Worm (Caenorhabditis elegans): Measurements from ENCODE around the gene rpl-9.

Gene rpl-9

DNA sequence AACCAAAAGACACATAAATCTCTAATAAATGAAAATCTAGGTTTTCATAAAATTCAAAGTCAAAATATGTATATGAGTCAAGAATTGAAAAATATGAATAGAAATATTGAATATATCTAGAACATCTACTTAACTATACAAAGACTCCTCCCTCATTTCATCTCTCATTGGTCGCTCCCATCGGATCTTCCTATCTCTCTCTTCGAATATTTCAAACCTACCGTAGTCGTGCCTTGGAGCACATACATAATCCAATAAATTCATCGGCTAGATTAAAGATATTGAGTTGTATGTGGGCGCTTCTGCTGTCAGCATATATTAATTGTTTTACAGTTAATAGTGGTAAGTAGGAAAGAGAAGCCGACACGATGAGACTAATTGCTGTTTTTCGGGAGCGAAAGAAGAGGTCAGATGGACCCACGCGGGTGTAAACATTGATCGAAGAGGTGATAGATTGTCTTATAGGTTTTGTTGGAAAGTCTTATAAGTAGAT is 45.6 kb downstream of the rpl-9 start (continued):
- no peak for TF ChIP-seq dpl-1 (GFP tag; optimal IDR thresholded peaks at IDR 0.05)
- no peak for TF ChIP-seq isw-1 (GFP tag; IDR thresholded peaks at IDR 0.05)
- TF ChIP-seq mdl-1 (tag; optimal IDR thresholded peaks at IDR 0.05), result no peak
- TF ChIP-seq pqm-1 (tag; optimal IDR thresholded peaks at IDR 0.05), result no peak
- TF ChIP-seq zag-1 (tag; optimal IDR thresholded peaks at IDR 0.05), result no peak
- no peak for TF ChIP-seq ceh-82 (tag; optimal IDR thresholded peaks at IDR 0.05)
- no peak for TF ChIP-seq ztf-11 (tag; optimal IDR thresholded peaks at IDR 0.05)
- TF ChIP-seq irx-1 (tag; optimal IDR thresholded peaks at IDR 0.05), result no peak

DNA sequence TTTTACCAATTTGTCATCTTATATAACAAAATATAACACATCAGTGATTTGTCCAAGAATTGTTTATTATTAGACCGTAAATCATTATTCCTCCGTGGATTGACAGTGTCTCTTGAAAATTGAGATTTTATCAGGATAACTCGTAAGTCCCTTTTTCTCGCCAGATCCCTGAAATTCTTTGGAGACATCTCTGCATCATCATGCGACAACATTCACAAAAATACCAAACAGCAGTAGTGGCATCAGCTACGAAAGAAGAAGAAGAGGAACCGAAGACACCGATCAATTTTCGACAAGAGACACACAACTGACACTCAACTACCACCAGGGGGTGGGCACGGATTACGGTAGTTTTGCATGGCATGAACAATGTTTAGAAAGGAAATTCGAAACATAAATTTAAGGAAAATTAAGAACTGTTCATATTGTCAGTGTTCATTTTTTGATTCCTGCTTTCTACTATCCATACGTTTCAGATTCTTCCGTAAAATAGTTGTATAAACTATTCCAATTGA is 47.7 kb downstream of the rpl-9 start:
- TF ChIP-seq lir-3 (tag; optimal IDR thresholded peaks at IDR 0.05; ENCODE audit: poor library complexity), result no peak
- TF ChIP-seq tlp-1 (tag; optimal IDR thresholded peaks at IDR 0.05), result no peak
- TF ChIP-seq C04F5.9 (tag; optimal IDR thresholded peaks at IDR 0.05), result no peak
- peak; percentile 47 to 92 for TF ChIP-seq lsy-2 (tag; optimal IDR thresholded peaks at IDR 0.05)
- no peak for TF ChIP-seq ama-1 (optimal IDR thresholded peaks at IDR 0.05)
- TF ChIP-seq fos-1 (tag; optimal IDR thresholded peaks at IDR 0.05), result no peak
- no peak for TF ChIP-seq mab-9 (GFP tag; IDR thresholded peaks at IDR 0.05)
- TF ChIP-seq lin-14 (GFP tag; optimal IDR thresholded peaks at IDR 0.05), result peak; percentile 39
- TF ChIP-seq egl-27 (tag; optimal IDR thresholded peaks at IDR 0.05), result no peak
- no peak for TF ChIP-seq pax-3 (tag; optimal IDR thresholded peaks at IDR 0.05)
- TF ChIP-seq rnt-1 (tag; optimal IDR thresholded peaks at IDR 0.05), result peak; percentile 49
- peak; percentile 41 for TF ChIP-seq nhr-71 (tag; optimal IDR thresholded peaks at IDR 0.05)
- TF ChIP-seq hlh-4 (tag; optimal IDR thresholded peaks at IDR 0.05), result no peak
- TF ChIP-seq nhr-85 (tag), result peak; percentile 69
- TF ChIP-seq unc-130 (tag; optimal IDR thresholded peaks at IDR 0.05), result peak; percentile 16
- no peak for TF ChIP-seq sup-37 (GFP tag; optimal IDR thresholded peaks at IDR 0.05)
- TF ChIP-seq snu-23 (GFP tag; optimal IDR thresholded peaks at IDR 0.05), result peak; percentile 15
- TF ChIP-seq sptf-1 (tag; optimal IDR thresholded peaks at IDR 0.05), result no peak
- no peak for TF ChIP-seq ceh-63 (GFP tag; optimal IDR thresholded peaks at IDR 0.05)
